Fruit fly (Drosophila melanogaster): ENCODE measurements around the gene Dcr-1.

The Dcr-1 gene

dm6 chr3R:22686336-22686874 is 54.5 kb downstream of the Dcr-1 start, which contains the start of the genes Gclm and CG17625 (continued):
- TF ChIP-seq GATAe (GFP tag; conservative IDR thresholded peaks at IDR 0.05) (no peak; the same call in 1 of the 2 replicates), Lpt (GFP tag; optimal IDR thresholded peaks at IDR 0.05) (no peak), CG4328 (GFP tag; optimal IDR thresholded peaks at IDR 0.05) (peak; percentile 55), CG13775 (GFP tag; optimal IDR thresholded peaks at IDR 0.05) (peak; percentile 28), Dll (GFP tag; IDR thresholded peaks at IDR 0.05; ENCODE audit: partially characterized antibody) (peak; percentile 78), D19A (tag; optimal IDR thresholded peaks at IDR 0.05) (peak; percentile 32), amos (GFP tag; IDR thresholded peaks at IDR 0.05; ENCODE audit: partially characterized antibody) (peak; percentile 84), Ptx1 (GFP tag; IDR thresholded peaks at IDR 0.05) (peak; percentile 75; the same call in 1 of the 2 replicates), CG14860 (GFP tag; IDR thresholded peaks at IDR 0.05; ENCODE audit: partially characterized antibody) (peak; percentile 73; the same call in 2 of the 3 replicates), Med (GFP tag) (peak; percentile 92), zf30C (GFP tag; optimal IDR thresholded peaks at IDR 0.05) (no peak), CG14710 (tag; optimal IDR thresholded peaks at IDR 0.05) (peak; percentile 84), CG17829 (tag; optimal IDR thresholded peaks at IDR 0.05) (peak; percentile 74), vnd (GFP tag; IDR thresholded peaks at IDR 0.05; ENCODE audit: partially characterized antibody) (peak; percentile 47; the same call in 2 of the 3 replicates), Rfx (GFP tag; IDR thresholded peaks at IDR 0.05) (peak; percentile 66), Eip74EF (GFP tag; optimal IDR thresholded peaks at IDR 0.05) (peak in 1 of 2 experiments; percentile 44), D19B (GFP tag; optimal IDR thresholded peaks at IDR 0.05) (no peak), Stat92E (GFP tag; optimal IDR thresholded peaks at IDR 0.05) (peak in 1 of 3 experiments; percentile 72), Meics (GFP tag; optimal IDR thresholded peaks at IDR 0.05) (peak; percentile 58), stwl (tag; optimal IDR thresholded peaks at IDR 0.05) (peak; percentile 93), Pdp1 (GFP tag; optimal IDR thresholded peaks at IDR 0.05) (peak in 1 of 2 experiments; percentile 38), H15 (GFP tag; IDR thresholded peaks at IDR 0.05) (no peak; the same call in 2 of the 3 replicates), dimm (GFP tag; IDR thresholded peaks at IDR 0.05) (no peak), Dip3 (GFP tag; optimal IDR thresholded peaks at IDR 0.05) (peak; percentile 48), HHEX (GFP tag; optimal IDR thresholded peaks at IDR 0.05) (no peak), CG13296 (GFP tag; optimal IDR thresholded peaks at IDR 0.05) (peak; percentile 76), nmo (GFP tag; optimal IDR thresholded peaks at IDR 0.05) (peak; percentile 70), CG13894 (tag; optimal IDR thresholded peaks at IDR 0.05) (peak; percentile 65), Ssrp (tag; optimal IDR thresholded peaks at IDR 0.05) (peak; percentile 39), HLH4C (GFP tag; IDR thresholded peaks at IDR 0.05; ENCODE audit: partially characterized antibody) (peak; percentile 73), CG16779 (GFP tag; IDR thresholded peaks at IDR 0.05) (no peak; the same call in 1 of the 2 replicates), CG10979 (tag; optimal IDR thresholded peaks at IDR 0.05) (peak; percentile 36), CG4282 (GFP tag; optimal IDR thresholded peaks at IDR 0.05) (no peak), insv (GFP tag; optimal IDR thresholded peaks at IDR 0.05) (no peak), CG8089 (GFP tag; optimal IDR thresholded peaks at IDR 0.05) (no peak), CG3847 (GFP tag; IDR thresholded peaks at IDR 0.05) (peak; percentile 48), CG2116 (GFP tag; optimal IDR thresholded peaks at IDR 0.05) (peak; percentile 70), CG9727 (GFP tag; optimal IDR thresholded peaks at IDR 0.05) (peak; percentile 41), CG4820 (GFP tag; optimal IDR thresholded peaks at IDR 0.05) (no peak), B-H2 (GFP tag; optimal IDR thresholded peaks at IDR 0.05) (peak; percentile 50), CG15479 (GFP tag; optimal IDR thresholded peaks at IDR 0.05) (no peak), tx (GFP tag; optimal IDR thresholded peaks at IDR 0.05) (no peak), CG9215 (GFP tag; IDR thresholded peaks at IDR 0.05) (peak; percentile 45; the same call in 1 of the 2 replicates), CG16815 (GFP tag; optimal IDR thresholded peaks at IDR 0.05) (peak; percentile 7), Ets97D (GFP tag; optimal IDR thresholded peaks at IDR 0.05) (peak; percentile 77), CG3838 (GFP tag; optimal IDR thresholded peaks at IDR 0.05) (no peak), ssp (GFP tag; IDR thresholded peaks at IDR 0.05) (peak; percentile 35; the same call in 1 of the 2 replicates), lov (optimal IDR thresholded peaks at IDR 0.05) (no peak), lov (GFP tag; IDR thresholded peaks at IDR 0.05) (no peak)
